Worm (Caenorhabditis elegans): ENCODE results near the gene F13B12.6.

ce11 chrIV:10443510-10443909 lies 25.8 kb upstream of the F13B12.6 start, which contains the start of gene F13B12.7:
- TF ChIP-seq ama-1 (optimal IDR thresholded peaks at IDR 0.05) (no peak), zag-1 (tag; optimal IDR thresholded peaks at IDR 0.05) (no peak), nhr-77 (tag; optimal IDR thresholded peaks at IDR 0.05) (no peak), C16A3.4 (tag; optimal IDR thresholded peaks at IDR 0.05) (no peak)
